Worm (Caenorhabditis elegans) whole organism, L3 larva: ENCODE data around the gene tnt-3.

Experiments
- aly-2 ChIP-seq: fragments of 150-350 bp; optimal IDR thresholded peaks from 2 replicates; lab custom pipeline; 2014; ENCODE audit warnings: missing biosample characterization, missing genetic modification characterization
- elt-3 ChIP-seq, 3 experiments: fragments of 150-350 bp in 1 of 3; sonication (generic microtip) in 2 of 3; optimal IDR thresholded peaks; 2 replicates in 2 of 3; 4 replicates in 1 of 3; lab custom pipeline; 2014 to 2017; ENCODE audit warnings: missing biosample characterization in 3 of 3, missing genetic modification characterization in 3 of 3
- mdl-1 ChIP-seq: fragments of 150-350 bp; optimal IDR thresholded peaks from 2 replicates; lab custom pipeline; 2014; ENCODE audit warnings: missing biosample characterization, missing genetic modification characterization
- nhr-76 ChIP-seq: fragments of 150-350 bp; sonication (generic microtip); optimal IDR thresholded peaks from 5 replicates; lab custom pipeline; 2014; ENCODE audit warnings: missing biosample characterization, missing genetic modification characterization
- pha-4 ChIP-seq: fragments of 150-350 bp; optimal IDR thresholded peaks from 2 replicates; lab custom pipeline; 2014; ENCODE audit warnings: missing biosample characterization, missing genetic modification reagents, missing genetic modification characterization
- skn-1 ChIP-seq: fragments of 150-350 bp; optimal IDR thresholded peaks from 2 replicates; lab custom pipeline; 2014; ENCODE audit warnings: missing biosample characterization, missing genetic modification characterization
- snpc-4 ChIP-seq: fragments of 150-350 bp; optimal IDR thresholded peaks from 2 replicates; lab custom pipeline; 2014; ENCODE audit warnings: missing biosample characterization, missing genetic modification characterization

DNA sequence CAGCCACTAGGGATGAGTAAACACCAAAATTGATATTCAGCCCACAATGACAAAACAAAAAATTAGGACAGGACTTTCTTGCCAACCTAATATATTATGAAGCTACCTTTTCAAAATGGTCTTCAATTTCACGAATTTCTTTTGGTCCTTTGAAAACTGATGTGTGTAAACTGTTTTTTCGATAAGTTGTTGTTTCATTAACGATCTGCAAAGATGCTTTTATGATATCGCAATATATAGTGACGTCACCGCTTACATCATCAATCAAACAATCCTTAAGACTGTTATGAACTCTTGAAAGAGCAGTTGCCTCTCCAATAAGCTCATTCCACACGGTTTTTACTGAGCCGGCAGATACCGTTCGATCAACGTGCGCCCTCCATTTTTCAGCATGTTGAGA is 47.2 kb upstream of the tnt-3 start:
- TF ChIP-seq elt-3 (tag; optimal IDR thresholded peaks at IDR 0.05; lab: Kevin White, UChicago) (no peak), mdl-1 (no peak), skn-1 (tag; lab: Kevin White, UChicago) (no peak), pha-4 (tag; lab: Kevin White, UChicago) (no peak), aly-2 (tag; lab: Kevin White, UChicago) (no peak), nhr-76 (no peak), snpc-4 (tag; lab: Kevin White, UChicago) (no peak)
